Fruit fly (Drosophila melanogaster) whole organism, prepupa: Measurements from ENCODE around the gene CG13917.

Experiments used
- CG32006 ChIP-seq: fragments of 200-800 bp; sonication (Bioruptor generic); optimal IDR thresholded peaks from 3 replicates; lab custom pipeline; 2017; ENCODE audit warnings: missing biosample characterization, mild to moderate bottlenecking, missing genetic modification characterization
- Met ChIP-seq: fragments of 200-800 bp; sonication (Bioruptor generic); optimal IDR thresholded peaks from 3 replicates; lab custom pipeline; 2016; ENCODE audit warnings: missing biosample characterization, missing genetic modification characterization
- Sox15 ChIP-seq: fragments of 200-800 bp; sonication (Bioruptor generic); optimal IDR thresholded peaks from 3 replicates; lab custom pipeline; 2016; ENCODE audit warnings: missing biosample characterization, missing genetic modification characterization
- dac ChIP-seq: fragments of 200-800 bp; sonication (Bioruptor generic); optimal IDR thresholded peaks from 2 replicates; lab custom pipeline; 2017; ENCODE audit warnings: missing biosample characterization, mild to moderate bottlenecking, missing genetic modification characterization
- fd59A ChIP-seq: fragments of 200-800 bp; sonication (Bioruptor generic); optimal IDR thresholded peaks from 2 replicates; lab custom pipeline; 2017; ENCODE audit warnings: missing biosample characterization, mild to moderate bottlenecking, missing genetic modification characterization, missing genetic modification reagents

DNA sequence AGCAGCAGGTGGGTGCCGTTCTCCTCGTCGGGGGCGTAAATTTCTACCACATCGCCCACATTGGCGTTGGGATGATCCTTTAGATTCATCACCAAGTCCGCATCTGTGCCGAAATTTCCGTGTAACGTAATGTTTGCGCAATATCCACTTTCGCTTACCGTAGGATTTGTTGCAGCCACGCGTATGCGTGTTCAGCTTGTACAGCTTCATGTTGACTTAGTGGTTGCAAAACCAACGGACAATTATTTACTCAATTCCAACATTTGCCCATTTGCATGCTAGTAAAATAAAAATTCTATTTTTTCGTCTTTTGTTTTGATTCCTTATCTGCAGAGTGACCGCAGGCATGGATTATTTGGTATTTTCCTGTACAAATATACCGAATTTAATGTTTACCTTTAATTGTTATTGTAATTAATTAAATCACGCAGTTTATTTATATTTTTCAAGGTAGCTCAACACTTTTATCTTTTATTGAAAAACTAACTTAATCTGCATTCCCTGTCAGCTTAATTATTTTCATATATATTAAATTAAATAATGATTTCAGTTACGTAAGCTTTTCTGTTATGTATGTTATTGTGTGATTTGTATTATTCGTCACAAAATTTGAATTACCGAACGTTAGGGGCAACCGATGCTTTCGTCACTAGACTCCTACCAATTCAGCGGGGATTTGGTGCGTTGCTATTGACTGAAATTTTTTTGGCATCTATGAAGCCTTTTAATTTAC lies 42.6 kb upstream of the CG13917 start, which contains the start of gene Iml1:
- TF ChIP-seq fd59A (GFP tag; lab: Kevin White, UChicago) = no peak
- no peak for TF ChIP-seq Met
- no peak for TF ChIP-seq Sox15 (GFP tag; lab: Kevin White, UChicago)
- no peak for TF ChIP-seq dac (GFP tag; lab: Kevin White, UChicago)
- TF ChIP-seq CG32006 = no peak
